Worm (Caenorhabditis elegans) whole organism, L3 larva: ENCODE results near the gene srj-40.

Experiments
- ama-1 ChIP-seq: fragments of 150-350 bp; optimal IDR thresholded peaks from 2 replicates; lab custom pipeline; 2018
- nhr-237 ChIP-seq: fragments of 150-350 bp; optimal IDR thresholded peaks from 2 replicates; lab custom pipeline; 2014; ENCODE audit warnings: missing biosample characterization, missing genetic modification characterization
- nhr-76 ChIP-seq: fragments of 150-350 bp; sonication (generic microtip); optimal IDR thresholded peaks from 5 replicates; lab custom pipeline; 2014; ENCODE audit warnings: missing biosample characterization, missing genetic modification characterization
- unc-39 ChIP-seq: sonication (generic microtip); optimal IDR thresholded peaks from 4 replicates; lab custom pipeline; 2017; ENCODE audit warnings: missing biosample characterization, missing genetic modification characterization
- zag-1 ChIP-seq: fragments of 150-350 bp; optimal IDR thresholded peaks from 2 replicates; lab custom pipeline; 2014; ENCODE audit warnings: missing biosample characterization, missing genetic modification characterization

DNA sequence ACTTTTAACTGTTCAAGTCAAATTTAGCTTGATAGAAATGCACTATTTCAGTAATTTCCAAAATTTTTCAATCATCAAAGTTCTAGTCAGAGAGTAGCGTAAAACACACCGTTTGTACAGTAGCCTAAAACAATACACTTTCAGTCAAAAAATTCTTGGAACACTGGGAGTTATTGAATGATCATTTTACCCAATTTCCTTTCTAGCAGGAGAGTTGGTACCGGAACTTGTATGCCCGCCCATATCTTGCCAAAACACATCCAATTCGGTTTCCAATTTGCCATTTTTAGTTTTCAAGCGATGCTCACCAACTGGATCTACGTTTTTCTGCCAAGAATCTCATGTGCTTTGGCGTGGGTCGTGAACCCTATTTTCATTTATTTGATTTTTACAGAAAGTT, 2.6 kb downstream of the srj-40 start, which contains the start of gene srj-39:
- TF ChIP-seq nhr-76 (tag; lab: Kevin White, UChicago) (no peak), zag-1 (tag; lab: Kevin White, UChicago) (no peak), ama-1 (lab: Kevin White, UChicago) (no peak), unc-39 (no peak), nhr-237 (no peak)
